Worm (Caenorhabditis elegans) whole organism, L1 larva: ENCODE results near the gene clc-32.

ENCODE experiments used
- aly-2 ChIP-seq: fragments of 150-350 bp; optimal IDR thresholded peaks from 2 replicates; lab custom pipeline; 2014; ENCODE audit warnings: missing biosample characterization, missing genetic modification characterization
- ceh-82 ChIP-seq, 3 experiments: fragments of 150-350 bp in 1 of 3; sonication (generic microtip) in 2 of 3; optimal IDR thresholded peaks; 2 replicates each; lab custom pipeline; 2014 to 2017; ENCODE audit warnings: missing biosample characterization in 3 of 3, missing genetic modification characterization in 3 of 3
- efl-3 ChIP-seq: fragments of 200-800 bp; sonication (Bioruptor generic); optimal IDR thresholded peaks from 2 replicates; lab custom pipeline; 2018; ENCODE audit warnings: mild to moderate bottlenecking, missing genetic modification characterization, missing compliant biosample characterization
- egl-27 ChIP-seq, 2 experiments: fragments of 150-350 bp in 1 of 2; sonication (generic microtip); optimal IDR thresholded peaks; 3 replicates each; lab custom pipeline; 2017 to 2018; ENCODE audit warnings: missing biosample characterization in 2 of 2, missing genetic modification characterization in 2 of 2, missing genetic modification reagents in 2 of 2
- ets-5 ChIP-seq: fragments of 200-800 bp; sonication (Bioruptor generic); IDR thresholded peaks from 2 replicates; pipeline ENCODE4 v1.3.6; 2022; ENCODE audit warnings: missing genetic modification characterization, missing compliant biosample characterization
- nhr-28 ChIP-seq: fragments of 150-350 bp; optimal IDR thresholded peaks from 2 replicates; lab custom pipeline; 2014; ENCODE audit warnings: missing biosample characterization, missing genetic modification characterization
- nhr-47 ChIP-seq: sonication (generic microtip); optimal IDR thresholded peaks from 2 replicates; lab custom pipeline; 2016; ENCODE audit warnings: mild to moderate bottlenecking, missing genetic modification characterization, moderate library complexity, missing compliant biosample characterization
- nhr-71 ChIP-seq: sonication (generic microtip); optimal IDR thresholded peaks from 2 replicates; lab custom pipeline; 2016; ENCODE audit warnings: mild to moderate bottlenecking, missing genetic modification characterization, moderate library complexity, missing compliant biosample characterization
- nhr-76 ChIP-seq: sonication (generic microtip); optimal IDR thresholded peaks from 2 replicates; lab custom pipeline; 2017; ENCODE audit warnings: missing biosample characterization, missing genetic modification characterization
- snpc-4 ChIP-seq: fragments of 150-350 bp; optimal IDR thresholded peaks from 2 replicates; lab custom pipeline; 2014; ENCODE audit warnings: missing biosample characterization, missing genetic modification characterization
- tbx-2 ChIP-seq: sonication (generic microtip); optimal IDR thresholded peaks from 2 replicates; lab custom pipeline; 2016; ENCODE audit warnings: missing genetic modification characterization, missing compliant biosample characterization
- xbp-1 ChIP-seq: sonication (generic microtip); optimal IDR thresholded peaks from 2 replicates; lab custom pipeline; 2016; ENCODE audit warnings: missing genetic modification characterization, missing compliant biosample characterization
- zag-1 ChIP-seq: fragments of 150-350 bp; optimal IDR thresholded peaks from 2 replicates; lab custom pipeline; 2014; ENCODE audit warnings: missing biosample characterization, missing genetic modification characterization
- ztf-11 ChIP-seq, 2 experiments: sonication (generic microtip); optimal IDR thresholded peaks; 2 replicates each; lab custom pipeline; 2016 to 2017; ENCODE audit warnings: missing genetic modification characterization in 2 of 2, missing biosample characterization in 1 of 2, missing compliant biosample characterization in 1 of 2

- no peak for TF ChIP-seq snpc-4 (tag; lab: Kevin White, UChicago)
- no peak for TF ChIP-seq zag-1 (tag; lab: Kevin White, UChicago)
- no peak for TF ChIP-seq egl-27 (tag; optimal IDR thresholded peaks at IDR 0.05; lab: Kevin White, UChicago)
- no peak for TF ChIP-seq ceh-82 (tag; optimal IDR thresholded peaks at IDR 0.05; lab: Kevin White, UChicago)
- no peak for TF ChIP-seq nhr-28 (tag; lab: Kevin White, UChicago)
- no peak for TF ChIP-seq nhr-71 (tag; lab: Kevin White, UChicago)
- no peak for TF ChIP-seq xbp-1 (tag; lab: Kevin White, UChicago)
- TF ChIP-seq aly-2: no peak
- no peak for TF ChIP-seq nhr-47 (tag; lab: Kevin White, UChicago)
- no peak for TF ChIP-seq tbx-2
- no peak for TF ChIP-seq ets-5 (GFP tag; lab: Robert Waterston, UW)
- no peak for TF ChIP-seq nhr-76 (tag; lab: Kevin White, UChicago)
- no peak for TF ChIP-seq ztf-11 (tag; optimal IDR thresholded peaks at IDR 0.05; lab: Kevin White, UChicago)
- no peak for TF ChIP-seq efl-3
Observed at ce11 chrV:16182110-16182509, 41.1 kb upstream of the clc-32 start, which contains the start of gene srz-13.
